Fruit fly (Drosophila melanogaster) whole organism, embryonic: ENCODE data around the gene H15.
A peak's percentile ranks its signal among the peaks of the same experiment; 100 is the strongest.

Experiments used
- Awh ChIP-seq: fragments of 200-800 bp; sonication (Bioruptor generic); IDR thresholded peaks from 2 replicates; pipeline ENCODE4, ENCODE4 v1.3.6; 2022; ENCODE audit warnings: missing biosample characterization, missing genetic modification characterization
- Blimp-1 ChIP-seq: fragments of 200-800 bp; sonication (Bioruptor generic); optimal IDR thresholded peaks from 3 replicates; lab custom pipeline; 2018; ENCODE audit warnings: missing biosample characterization, missing genetic modification characterization, mild to moderate bottlenecking, moderate library complexity, missing genetic modification reagents
- Bteb2 ChIP-seq: fragments of 200-800 bp; sonication (Bioruptor generic); optimal IDR thresholded peaks from 2 replicates; lab custom pipeline; 2016; ENCODE audit warnings: missing biosample characterization, missing genetic modification characterization
- CG12299 ChIP-seq: fragments of 200-800 bp; sonication (Bioruptor generic); optimal IDR thresholded peaks from 2 replicates; lab custom pipeline; 2018; ENCODE audit warnings: missing biosample characterization, mild to moderate bottlenecking, missing genetic modification characterization
- CG13775 ChIP-seq: fragments of 200-800 bp; sonication (Bioruptor generic); optimal IDR thresholded peaks from 3 replicates; lab custom pipeline; 2017; ENCODE audit warnings: missing biosample characterization, mild to moderate bottlenecking, missing genetic modification characterization
- CG15696 ChIP-seq: fragments of 200-800 bp; sonication (Bioruptor generic); optimal IDR thresholded peaks from 2 replicates; lab custom pipeline; 2019; ENCODE audit warnings: missing biosample characterization, mild to moderate bottlenecking, missing genetic modification characterization, moderate library complexity
- CG16779 ChIP-seq: fragments of 200-800 bp; sonication (Bioruptor generic); IDR thresholded peaks from 2 replicates; pipeline ENCODE4 v1.3.6; 2022; ENCODE audit warnings: missing biosample characterization, missing genetic modification characterization
- CG17328 ChIP-seq: fragments of 200-800 bp; sonication (Bioruptor generic); IDR thresholded peaks from 2 replicates; pipeline ENCODE4 v1.3.6; 2022; ENCODE audit warnings: missing biosample characterization, missing genetic modification characterization
- CG2129 ChIP-seq: fragments of 200-800 bp; sonication (Bioruptor generic); IDR thresholded peaks from 2 replicates; pipeline ENCODE4 v1.3.6; 2022; ENCODE audit warnings: missing biosample characterization, missing genetic modification characterization; ENCODE audit not compliant: partially characterized antibody
- CG2202 ChIP-seq: fragments of 200-800 bp; sonication (Bioruptor generic); optimal IDR thresholded peaks from 2 replicates; lab custom pipeline; 2018; ENCODE audit warnings: missing biosample characterization, mild to moderate bottlenecking, missing genetic modification characterization
- CG2712 ChIP-seq: fragments of 200-800 bp; optimal IDR thresholded peaks from 3 replicates; lab custom pipeline; 2019; ENCODE audit warnings: missing biosample characterization, mild to moderate bottlenecking, missing genetic modification characterization, moderate library complexity
- CG30020 ChIP-seq: fragments of 200-800 bp; optimal IDR thresholded peaks from 2 replicates; lab custom pipeline; 2019; ENCODE audit warnings: missing biosample characterization, mild to moderate bottlenecking, missing genetic modification characterization, moderate library complexity
- CG31365 ChIP-seq: fragments of 200-800 bp; sonication (Bioruptor generic); optimal IDR thresholded peaks from 2 replicates; lab custom pipeline; 2018; ENCODE audit warnings: missing biosample characterization, mild to moderate bottlenecking, missing genetic modification characterization
- CG34422 ChIP-seq: fragments of 200-800 bp; sonication (Bioruptor generic); IDR thresholded peaks from 3 replicates; pipeline ENCODE4 v1.3.6; 2022; ENCODE audit warnings: missing biosample characterization, missing genetic modification characterization
- CG4328 ChIP-seq: fragments of 200-800 bp; sonication (Bioruptor generic); optimal IDR thresholded peaks from 3 replicates; lab custom pipeline; 2017; ENCODE audit warnings: missing biosample characterization, missing genetic modification reagents, missing genetic modification characterization
- CG4707 ChIP-seq: fragments of 200-800 bp; sonication (Bioruptor generic); optimal IDR thresholded peaks from 2 replicates; lab custom pipeline; 2018; ENCODE audit warnings: missing biosample characterization, mild to moderate bottlenecking, missing genetic modification characterization, moderate library complexity
- CG6683 ChIP-seq: fragments of 200-800 bp; sonication (Bioruptor generic); optimal IDR thresholded peaks from 2 replicates; lab custom pipeline; 2017; ENCODE audit warnings: missing biosample characterization, mild to moderate bottlenecking, missing genetic modification characterization, missing genetic modification reagents
- CG6765 ChIP-seq: fragments of 200-800 bp; sonication (Bioruptor generic); optimal IDR thresholded peaks from 3 replicates; lab custom pipeline; 2017; ENCODE audit warnings: missing biosample characterization, mild to moderate bottlenecking, missing genetic modification characterization
- CG7271 ChIP-seq: fragments of 200-800 bp; sonication (Bioruptor generic); optimal IDR thresholded peaks from 2 replicates; lab custom pipeline; 2018; ENCODE audit warnings: missing biosample characterization, mild to moderate bottlenecking, missing genetic modification characterization, moderate library complexity
- CG7372 ChIP-seq: fragments of 200-800 bp; sonication (Bioruptor generic); IDR thresholded peaks from 2 replicates; pipeline ENCODE4 v1.3.6; 2022; ENCODE audit warnings: missing biosample characterization, missing genetic modification characterization
- CG8359 ChIP-seq: fragments of 200-800 bp; sonication (Bioruptor generic); optimal IDR thresholded peaks from 2 replicates; lab custom pipeline; 2017; ENCODE audit warnings: missing biosample characterization, mild to moderate bottlenecking, missing genetic modification characterization, borderline replicate concordance
- CG9437 ChIP-seq: fragments of 200-800 bp; sonication (Bioruptor generic); optimal IDR thresholded peaks from 2 replicates; lab custom pipeline; 2018; ENCODE audit warnings: missing biosample characterization, mild to moderate bottlenecking, missing genetic modification characterization
- CG9932 ChIP-seq: fragments of 200-800 bp; sonication (Bioruptor generic); IDR thresholded peaks from 2 replicates; pipeline ENCODE4 v1.3.6; 2022; ENCODE audit warnings: missing biosample characterization, missing genetic modification characterization
- Chrac-16 ChIP-seq: fragments of 200-800 bp; sonication (Bioruptor generic); optimal IDR thresholded peaks from 3 replicates; lab custom pipeline; 2016; ENCODE audit warnings: missing biosample characterization, missing genetic modification characterization
- Dip3 ChIP-seq: fragments of 200-800 bp; sonication (Bioruptor generic); optimal IDR thresholded peaks from 3 replicates; lab custom pipeline; 2016; ENCODE audit warnings: missing biosample characterization, missing genetic modification characterization
- Doc2 ChIP-seq: fragments of 200-800 bp; sonication (Bioruptor generic); IDR thresholded peaks from 2 replicates; pipeline ENCODE4 v1.3.6; 2022; ENCODE audit warnings: missing biosample characterization, missing genetic modification characterization
- Hey ChIP-seq: fragments of 200-800 bp; sonication (Bioruptor generic); optimal IDR thresholded peaks from 3 replicates; lab custom pipeline; 2018; ENCODE audit warnings: missing biosample characterization, mild to moderate bottlenecking, missing genetic modification characterization
- Jarid2 ChIP-seq: fragments of 200-800 bp; sonication (Bioruptor generic); optimal IDR thresholded peaks from 3 replicates; lab custom pipeline; 2017; ENCODE audit warnings: mild to moderate bottlenecking, missing biosample characterization, missing genetic modification reagents, missing genetic modification characterization
- Lim3 ChIP-seq: fragments of 200-800 bp; sonication (Bioruptor generic); IDR thresholded peaks from 2 replicates; pipeline ENCODE4 v1.3.6; 2022; ENCODE audit warnings: missing biosample characterization, missing genetic modification characterization
- Max ChIP-seq: fragments of 200-800 bp; sonication (Bioruptor generic); optimal IDR thresholded peaks from 2 replicates; lab custom pipeline; 2016; ENCODE audit warnings: missing biosample characterization, mild to moderate bottlenecking, missing genetic modification characterization
- Med ChIP-seq: fragments of 200-800 bp; sonication (Bioruptor generic); peaks from one replicate; lab custom pipeline; 2016; ENCODE audit warnings: missing biosample characterization, missing genetic modification characterization, mild to moderate bottlenecking, inconsistent platforms, moderate library complexity
- Mes4 ChIP-seq: fragments of 200-800 bp; sonication (Bioruptor generic); optimal IDR thresholded peaks from 2 replicates; lab custom pipeline; 2016; ENCODE audit warnings: missing biosample characterization, missing genetic modification characterization
- Myb ChIP-seq: fragments of 200-800 bp; sonication (Bioruptor generic); optimal IDR thresholded peaks from 2 replicates; lab custom pipeline; 2016; ENCODE audit warnings: missing biosample characterization, missing genetic modification characterization
- NK7.1 ChIP-seq: fragments of 200-800 bp; sonication (Bioruptor generic); optimal IDR thresholded peaks from 3 replicates; lab custom pipeline; 2016; ENCODE audit warnings: missing biosample characterization, missing genetic modification characterization
- Nf-YB ChIP-seq: fragments of 200-800 bp; sonication (Bioruptor generic); optimal IDR thresholded peaks from 3 replicates; lab custom pipeline; 2019; ENCODE audit warnings: missing biosample characterization, mild to moderate bottlenecking, missing genetic modification characterization, moderate library complexity
- Nf-YC ChIP-seq: fragments of 200-800 bp; optimal IDR thresholded peaks from 3 replicates; lab custom pipeline; 2019; ENCODE audit warnings: missing biosample characterization, mild to moderate bottlenecking, missing genetic modification characterization, moderate library complexity
- Optix ChIP-seq: fragments of 200-800 bp; sonication (Bioruptor generic); IDR thresholded peaks from 3 replicates; pipeline ENCODE4 v1.3.6; 2022; ENCODE audit warnings: missing biosample characterization, missing genetic modification characterization
- Side ChIP-seq: fragments of 200-800 bp; sonication (Bioruptor generic); optimal IDR thresholded peaks from 2 replicates; lab custom pipeline; 2016; ENCODE audit warnings: missing biosample characterization, missing genetic modification characterization
- Taf1 ChIP-seq: fragments of 200-800 bp; sonication (Bioruptor generic); IDR thresholded peaks from 2 replicates; pipeline ENCODE4 v1.3.6; 2022; ENCODE audit warnings: missing biosample characterization, missing genetic modification characterization
- Vsx1 ChIP-seq: fragments of 200-800 bp; sonication (Bioruptor generic); optimal IDR thresholded peaks from 2 replicates; lab custom pipeline; 2017; ENCODE audit warnings: missing biosample characterization, mild to moderate bottlenecking, missing genetic modification characterization, missing genetic modification reagents
- abd-A ChIP-seq: fragments of 200-800 bp; sonication (Bioruptor generic); optimal IDR thresholded peaks from 3 replicates; lab custom pipeline; 2019; ENCODE audit warnings: missing biosample characterization, mild to moderate bottlenecking, missing genetic modification characterization, moderate library complexity
- bigmax ChIP-seq: fragments of 200-800 bp; sonication (Bioruptor generic); optimal IDR thresholded peaks from 2 replicates; lab custom pipeline; 2018; ENCODE audit warnings: missing biosample characterization, mild to moderate bottlenecking, missing genetic modification characterization
- btn ChIP-seq: fragments of 200-800 bp; sonication (Bioruptor generic); optimal IDR thresholded peaks from 2 replicates; lab custom pipeline; 2016; ENCODE audit warnings: missing biosample characterization, missing genetic modification characterization
- disco-r ChIP-seq: fragments of 200-800 bp; sonication (Bioruptor generic); optimal IDR thresholded peaks from 2 replicates; lab custom pipeline; 2016; ENCODE audit warnings: missing biosample characterization, missing genetic modification characterization
- emc ChIP-seq: fragments of 200-800 bp; sonication (Bioruptor generic); optimal IDR thresholded peaks from 2 replicates; lab custom pipeline; 2016; ENCODE audit warnings: missing biosample characterization, missing genetic modification characterization
- en ChIP-seq: fragments of 200-800 bp; sonication (Bioruptor generic); optimal IDR thresholded peaks from 2 replicates; lab custom pipeline; 2016; ENCODE audit warnings: missing biosample characterization, missing genetic modification characterization
- fd64A ChIP-seq: fragments of 200-800 bp; sonication (Bioruptor generic); optimal IDR thresholded peaks from 3 replicates; lab custom pipeline; 2018; ENCODE audit warnings: missing biosample characterization, mild to moderate bottlenecking, missing genetic modification characterization
- gsb ChIP-seq: fragments of 200-800 bp; sonication (Bioruptor generic); IDR thresholded peaks from 2 replicates; pipeline ENCODE4 v1.3.6; 2022; ENCODE audit warnings: missing biosample characterization, missing genetic modification characterization
- pum ChIP-seq: fragments of 200-800 bp; sonication (Bioruptor generic); optimal IDR thresholded peaks from 2 replicates; lab custom pipeline; 2016; ENCODE audit warnings: missing biosample characterization, missing genetic modification characterization
- ro ChIP-seq: fragments of 200-800 bp; sonication (Bioruptor generic); IDR thresholded peaks from 2 replicates; pipeline ENCODE4 v1.3.6; 2022; ENCODE audit warnings: missing biosample characterization, missing genetic modification characterization
- sim ChIP-seq: fragments of 200-800 bp; sonication (Bioruptor generic); IDR thresholded peaks from 2 replicates; pipeline ENCODE4 v1.3.6; 2022; ENCODE audit warnings: missing biosample characterization, missing genetic modification characterization
- usp ChIP-seq: fragments of >200 bp; optimal IDR thresholded peaks from 2 replicates; lab custom pipeline; 2017; ENCODE audit warnings: missing biosample characterization, missing genetic modification characterization

Gene H15

DNA sequence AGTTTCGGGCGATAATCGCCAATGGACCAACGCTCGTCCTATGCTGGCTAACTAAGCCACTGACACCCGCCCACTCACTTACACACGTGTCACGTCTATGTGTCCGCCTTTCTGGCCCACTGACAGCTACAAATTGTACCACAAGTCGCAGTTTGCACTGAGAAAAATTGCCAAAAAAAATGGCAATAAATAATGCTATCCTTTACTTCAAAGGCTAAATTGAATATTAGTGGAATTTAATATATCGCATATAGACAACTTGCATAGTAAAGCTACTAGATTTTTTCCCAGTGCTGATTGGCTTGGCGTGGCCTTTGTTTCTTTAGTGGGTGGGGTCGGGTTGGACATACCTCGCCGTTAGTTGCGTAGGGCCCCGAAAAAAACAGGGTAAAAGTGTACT, 21.3 kb downstream of the H15 start (continued):
- TF ChIP-seq CG6765 (GFP tag; lab: Kevin White, UChicago) (no peak), CG16779 (no peak), Nf-YC (tag; lab: Kevin White, UChicago) (no peak), CG34422 (GFP tag; lab: Robert Waterston, UW) (peak; percentile 67; the same call in 1 of the 3 replicates), gsb (GFP tag; lab: Robert Waterston, UW) (no peak), CG30020 (tag; lab: Kevin White, UChicago) (no peak), Vsx1 (peak; percentile 27), Blimp-1 (peak; percentile 73), CG15696 (tag; lab: Kevin White, UChicago) (no peak), Lim3 (no peak), Doc2 (GFP tag; lab: Robert Waterston, UW) (no peak), Taf1 (GFP tag; lab: Robert Waterston, UW) (no peak), CG17328 (GFP tag; lab: Robert Waterston, UW) (peak; percentile 66), pum (GFP tag; lab: Kevin White, UChicago) (peak; percentile 56), CG4328 (no peak), CG2202 (peak; percentile 37), en (GFP tag; lab: Kevin White, UChicago) (peak; percentile 40), btn (GFP tag; lab: Kevin White, UChicago) (peak; percentile 38), CG4707 (GFP tag; lab: Kevin White, UChicago) (no peak), Mes4 (GFP tag; lab: Kevin White, UChicago) (peak; percentile 44), Optix (0 out of 3 replicates have a peak, but pooled peaks have one; percentile 42), CG8359 (no peak), disco-r (GFP tag; lab: Kevin White, UChicago) (no peak), CG13775 (GFP tag; lab: Kevin White, UChicago) (peak; percentile 27), Hey (peak; percentile 78), CG2129 (GFP tag; lab: Robert Waterston, UW) (no peak), NK7.1 (peak; percentile 52), abd-A (tag; lab: Kevin White, UChicago) (no peak), emc (GFP tag; lab: Kevin White, UChicago) (no peak), Med (GFP tag; lab: Kevin White, UChicago) (peak; percentile 94), Awh (GFP tag; lab: Robert Waterston, UW) (no peak), CG9932 (GFP tag; lab: Robert Waterston, UW) (peak; percentile 32; the same call in 1 of the 2 replicates), bigmax (no peak), Nf-YB (GFP tag; lab: Kevin White, UChicago) (no peak), CG12299 (tag; lab: Kevin White, UChicago) (no peak), Myb (GFP tag; lab: Kevin White, UChicago) (peak; percentile 27), CG9437 (GFP tag; lab: Kevin White, UChicago) (no peak), usp (GFP tag; lab: Kevin White, UChicago) (no peak), sim (peak; percentile 21; the same call in 1 of the 2 replicates), Jarid2 (GFP tag; lab: Kevin White, UChicago) (peak; percentile 5), Dip3 (GFP tag; lab: Kevin White, UChicago) (no peak), CG7271 (tag; lab: Kevin White, UChicago) (no peak), CG2712 (tag; lab: Kevin White, UChicago) (peak; percentile 74), CG6683 (GFP tag; lab: Kevin White, UChicago) (no peak), Bteb2 (GFP tag; lab: Kevin White, UChicago) (no peak), CG31365 (tag; lab: Kevin White, UChicago) (no peak), CG7372 (GFP tag; lab: Robert Waterston, UW) (no peak), ro (GFP tag; lab: Robert Waterston, UW) (no peak), fd64A (GFP tag; lab: Kevin White, UChicago) (peak; percentile 16), Side (peak; percentile 45), Max (GFP tag; lab: Kevin White, UChicago) (peak; percentile 25), Chrac-16 (peak; percentile 49)
